Worm (Caenorhabditis elegans) whole organism, L1 larva: ENCODE measurements around the gene F46H5.7.

Source experiments
- ama-1 ChIP-seq: fragments of 150-350 bp; optimal IDR thresholded peaks from 2 replicates; lab custom pipeline; 2014
- ceh-82 ChIP-seq, 3 experiments: fragments of 150-350 bp in 1 of 3; sonication (generic microtip) in 2 of 3; optimal IDR thresholded peaks; 2 replicates each; lab custom pipeline; 2014 to 2017; ENCODE audit warnings: missing biosample characterization in 3 of 3, missing genetic modification characterization in 3 of 3
- ces-1 ChIP-seq: fragments of 150-350 bp; optimal IDR thresholded peaks from 2 replicates; lab custom pipeline; 2014; ENCODE audit warnings: missing biosample characterization, missing genetic modification reagents, missing genetic modification characterization
- dpl-1 ChIP-seq, 3 experiments: fragments of 150-350 bp in 2 of 3; sonication (generic microtip) in 1 of 3; optimal IDR thresholded peaks; 2 replicates each; lab custom pipeline; 2014 to 2017; ENCODE audit warnings: missing biosample characterization in 3 of 3, missing genetic modification characterization in 3 of 3, missing genetic modification reagents in 3 of 3
- egl-27 ChIP-seq, 2 experiments: fragments of 150-350 bp in 1 of 2; sonication (generic microtip); optimal IDR thresholded peaks; 3 replicates each; lab custom pipeline; 2017 to 2018; ENCODE audit warnings: missing biosample characterization in 2 of 2, missing genetic modification characterization in 2 of 2, missing genetic modification reagents in 2 of 2
- fkh-10 ChIP-seq: sonication (generic microtip); optimal IDR thresholded peaks from 2 replicates; lab custom pipeline; 2017; ENCODE audit warnings: missing biosample characterization, missing genetic modification reagents, missing genetic modification characterization
- fkh-4 ChIP-seq: sonication (generic microtip); optimal IDR thresholded peaks from 2 replicates; lab custom pipeline; 2016; ENCODE audit warnings: missing compliant biosample characterization, missing genetic modification characterization, borderline replicate concordance
- pqm-1 ChIP-seq: sonication (generic microtip); optimal IDR thresholded peaks from 3 replicates; lab custom pipeline; 2017; ENCODE audit warnings: missing biosample characterization, missing genetic modification characterization
- snpc-4 ChIP-seq: fragments of 150-350 bp; optimal IDR thresholded peaks from 2 replicates; lab custom pipeline; 2014; ENCODE audit warnings: missing biosample characterization, missing genetic modification characterization
- sup-37 ChIP-seq: fragments of 200-800 bp; sonication (Bioruptor generic); optimal IDR thresholded peaks from 2 replicates; lab custom pipeline; 2018; ENCODE audit warnings: mild to moderate bottlenecking, missing genetic modification characterization, missing compliant biosample characterization
- tbx-2 ChIP-seq: sonication (generic microtip); optimal IDR thresholded peaks from 2 replicates; lab custom pipeline; 2016; ENCODE audit warnings: missing genetic modification characterization, missing compliant biosample characterization
- unc-62 ChIP-seq: fragments of 150-350 bp; optimal IDR thresholded peaks from 2 replicates; lab custom pipeline; 2014; ENCODE audit warnings: missing biosample characterization, missing genetic modification reagents, missing genetic modification characterization
- zag-1 ChIP-seq: fragments of 150-350 bp; optimal IDR thresholded peaks from 2 replicates; lab custom pipeline; 2014; ENCODE audit warnings: missing biosample characterization, missing genetic modification characterization

DNA sequence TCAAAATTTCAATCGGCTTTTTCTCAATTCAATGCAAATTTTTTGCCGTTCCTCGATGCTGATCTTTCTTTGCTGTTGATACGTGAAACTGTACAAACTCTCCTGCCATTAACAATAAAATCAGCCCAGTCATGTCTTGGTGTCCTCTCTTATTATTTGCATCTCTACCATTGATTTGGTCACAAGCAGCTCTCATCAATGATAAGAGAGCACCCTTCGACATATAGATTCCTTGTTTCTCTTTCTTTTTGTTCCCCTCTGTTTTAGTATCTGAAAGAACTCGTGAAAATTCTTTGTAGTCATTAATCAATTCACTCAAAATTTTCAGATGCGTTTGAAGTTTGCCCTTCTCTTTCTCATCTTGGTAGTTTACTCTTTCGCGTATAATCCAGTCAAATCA lies 49.0 kb upstream of the F46H5.7 start, which contains the start of gene lron-7:
- TF ChIP-seq egl-27 (tag; optimal IDR thresholded peaks at IDR 0.05; lab: Kevin White, UChicago) (no peak), pqm-1 (tag; lab: Kevin White, UChicago) (no peak), zag-1 (no peak), snpc-4 (tag; lab: Kevin White, UChicago) (no peak), dpl-1 (GFP tag; optimal IDR thresholded peaks at IDR 0.05; lab: Kevin White, UChicago) (no peak), fkh-10 (GFP tag; lab: Kevin White, UChicago) (no peak), ama-1 (no peak), ceh-82 (tag; optimal IDR thresholded peaks at IDR 0.05; lab: Kevin White, UChicago) (no peak), ces-1 (GFP tag; lab: Kevin White, UChicago) (no peak), fkh-4 (tag; lab: Kevin White, UChicago) (no peak), unc-62 (GFP tag; lab: Kevin White, UChicago) (no peak), tbx-2 (tag; lab: Kevin White, UChicago) (no peak), sup-37 (GFP tag; lab: Kevin White, UChicago) (no peak)
